Worm (Caenorhabditis elegans) whole organism, L4/young adult: Measurements from ENCODE around the gene cya-2.

ENCODE experiments used
- W03F9.2 ChIP-seq: fragments of 150-350 bp; optimal IDR thresholded peaks from 2 replicates; lab custom pipeline; 2014; ENCODE audit warnings: missing biosample characterization, missing genetic modification characterization
- dao-5 ChIP-seq: sonication (generic microtip); optimal IDR thresholded peaks from 2 replicates; lab custom pipeline; 2016; ENCODE audit warnings: missing genotype, missing genetic modification characterization, moderate library complexity, missing compliant biosample characterization
- him-1 ChIP-seq: sonication (generic microtip); optimal IDR thresholded peaks from 2 replicates; lab custom pipeline; 2016; ENCODE audit warnings: missing genotype, missing genetic modification reagents, missing genetic modification characterization, missing compliant biosample characterization

DNA sequence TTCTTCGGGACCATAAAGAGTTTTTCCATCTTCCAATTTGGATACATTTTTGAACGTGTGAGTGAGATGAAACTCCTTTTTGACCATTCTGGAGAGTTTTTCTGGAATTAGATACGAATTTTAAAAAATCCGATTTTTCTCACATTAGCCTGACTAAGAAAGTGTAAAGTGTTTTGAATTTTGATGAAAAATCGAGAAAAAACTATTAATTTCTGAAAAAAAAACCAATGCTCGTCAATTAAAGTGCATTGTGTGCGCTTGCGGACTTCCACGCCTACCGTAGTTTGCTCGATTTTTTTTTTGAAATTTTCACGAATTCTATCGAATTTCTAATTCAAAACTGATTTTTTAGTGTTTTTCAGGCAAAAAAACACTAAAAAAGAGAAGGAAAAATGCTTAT lies 5.3 kb upstream of the cya-2 start, which contains the start of gene bath-1:
- TF ChIP-seq him-1 (tag; lab: Kevin White, UChicago) (no peak), dao-5 (tag; lab: Kevin White, UChicago) (no peak), W03F9.2 (no peak)
